Fruit fly (Drosophila melanogaster): ENCODE results near the gene kar.

Gene kar

DNA sequence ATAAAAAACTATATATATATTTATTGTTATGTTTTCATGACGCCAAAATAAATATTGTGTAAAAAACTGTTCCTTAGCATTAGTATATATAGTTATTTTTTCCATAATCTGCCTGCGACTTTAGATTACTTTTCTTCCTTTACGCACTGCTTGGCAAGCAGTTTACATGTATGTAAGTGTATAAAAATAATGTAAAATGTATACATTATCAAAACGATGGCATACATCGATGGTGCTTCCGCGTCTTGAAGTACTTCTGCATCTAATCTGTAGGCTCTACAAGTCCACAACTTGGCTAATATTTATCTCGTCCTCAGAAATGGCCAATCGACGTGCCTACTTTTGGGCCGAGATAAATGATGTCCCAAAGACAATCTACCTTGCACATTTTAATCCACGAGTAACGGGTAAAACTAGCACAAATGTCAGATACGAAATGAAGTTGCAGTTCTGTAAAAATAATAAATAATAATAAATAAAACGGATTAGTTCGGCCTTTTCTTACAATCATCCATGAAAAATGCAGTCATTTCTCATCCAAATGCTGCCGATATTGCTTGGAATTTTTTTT is 51.1 kb downstream of the kar start, which contains the start of gene CG11608 (continued):
- TF ChIP-seq Bgb (GFP tag; IDR thresholded peaks at IDR 0.05; ENCODE audit: partially characterized antibody): peak; percentile 67
- TF ChIP-seq trem (tag; optimal IDR thresholded peaks at IDR 0.05): peak; percentile 2
- TF ChIP-seq Taf1 (GFP tag; IDR thresholded peaks at IDR 0.05): no peak
- no peak for TF ChIP-seq yki (optimal IDR thresholded peaks at IDR 0.05)
- no peak for TF ChIP-seq CG6254 (GFP tag; optimal IDR thresholded peaks at IDR 0.05)
- peak; percentile 79 for TF ChIP-seq CTCF (GFP tag; optimal IDR thresholded peaks at IDR 0.05)
- TF ChIP-seq Opbp (GFP tag; IDR thresholded peaks at IDR 0.05; ENCODE audit: partially characterized antibody): peak; percentile 15; the same call in 1 of the 3 replicates
- no peak for TF ChIP-seq ftz-f1 (GFP tag; optimal IDR thresholded peaks at IDR 0.05)
- no peak for TF ChIP-seq ham (GFP tag; IDR thresholded peaks at IDR 0.05)
- TF ChIP-seq CG8290 (GFP tag; optimal IDR thresholded peaks at IDR 0.05): peak; percentile 91
- TF ChIP-seq CG8290 (tag; optimal IDR thresholded peaks at IDR 0.05): no peak
- peak in 1 of 2 experiments; percentile 42 for TF ChIP-seq Eip74EF (GFP tag; optimal IDR thresholded peaks at IDR 0.05)
- no peak for TF ChIP-seq Bteb2 (GFP tag; optimal IDR thresholded peaks at IDR 0.05)
- TF ChIP-seq usp (GFP tag; optimal IDR thresholded peaks at IDR 0.05): no peak
- TF ChIP-seq CG13624 (GFP tag; optimal IDR thresholded peaks at IDR 0.05): no peak
- TF ChIP-seq jumu (GFP tag; optimal IDR thresholded peaks at IDR 0.05): no peak
- no peak for TF ChIP-seq CG8944 (GFP tag; optimal IDR thresholded peaks at IDR 0.05)
- TF ChIP-seq bsh (GFP tag; optimal IDR thresholded peaks at IDR 0.05): no peak
- no peak for TF ChIP-seq B-H1 (GFP tag; IDR thresholded peaks at IDR 0.05)
- TF ChIP-seq CG13287 (GFP tag; IDR thresholded peaks at IDR 0.05; ENCODE audit: partially characterized antibody): 0 out of 2 replicates have a peak, but pooled peaks have one; percentile 12
- no peak for TF ChIP-seq dati (GFP tag; IDR thresholded peaks at IDR 0.05)
- no peak for TF ChIP-seq CG15696 (tag; optimal IDR thresholded peaks at IDR 0.05)
- TF ChIP-seq CG14710 (tag; optimal IDR thresholded peaks at IDR 0.05): peak; percentile 15
- TF ChIP-seq Dref (GFP tag; IDR thresholded peaks at IDR 0.05): no peak
- peak; percentile 43 for TF ChIP-seq zen (tag; optimal IDR thresholded peaks at IDR 0.05)
- no peak for TF ChIP-seq ara (GFP tag; IDR thresholded peaks at IDR 0.05)
- TF ChIP-seq gcm2 (GFP tag; optimal IDR thresholded peaks at IDR 0.05): no peak
- TF ChIP-seq CG13894 (tag; optimal IDR thresholded peaks at IDR 0.05): no peak
- no peak for TF ChIP-seq Hr3 (GFP tag; optimal IDR thresholded peaks at IDR 0.05)
- no peak for TF ChIP-seq CG17385 (GFP tag; optimal IDR thresholded peaks at IDR 0.05)
- no peak for TF ChIP-seq CG18011 (GFP tag; optimal IDR thresholded peaks at IDR 0.05)
- no peak for TF ChIP-seq Myb (GFP tag; optimal IDR thresholded peaks at IDR 0.05)
- no peak for TF ChIP-seq CG32767 (GFP tag; IDR thresholded peaks at IDR 0.05)
- no peak for TF ChIP-seq HmgZ (tag; optimal IDR thresholded peaks at IDR 0.05)
- TF ChIP-seq Sox102F (GFP tag; optimal IDR thresholded peaks at IDR 0.05): no peak
- no peak for TF ChIP-seq stc (GFP tag; IDR thresholded peaks at IDR 0.05)
- TF ChIP-seq phol (tag; optimal IDR thresholded peaks at IDR 0.05): peak; percentile 2
- TF ChIP-seq pita (GFP tag; optimal IDR thresholded peaks at IDR 0.05): peak; percentile 34
- peak in 1 of 2 experiments; percentile 27 for TF ChIP-seq Dfd (GFP tag; optimal IDR thresholded peaks at IDR 0.05)
- no peak for TF ChIP-seq Lhr (GFP tag; optimal IDR thresholded peaks at IDR 0.05)
- TF ChIP-seq Abd-B (GFP tag; optimal IDR thresholded peaks at IDR 0.05): peak; percentile 46
- TF ChIP-seq CG7745 (tag; optimal IDR thresholded peaks at IDR 0.05): no peak
- no peak for TF ChIP-seq Hr39 (optimal IDR thresholded peaks at IDR 0.05)
- TF ChIP-seq NFAT (GFP tag; IDR thresholded peaks at IDR 0.05): no peak
- TF ChIP-seq eyg (GFP tag; optimal IDR thresholded peaks at IDR 0.05): no peak
- no peak for TF ChIP-seq onecut (GFP tag; IDR thresholded peaks at IDR 0.05)
- no peak for TF ChIP-seq D (optimal IDR thresholded peaks at IDR 0.05)
- TF ChIP-seq D (GFP tag; optimal IDR thresholded peaks at IDR 0.05): no peak
- no peak for TF ChIP-seq salm (tag; optimal IDR thresholded peaks at IDR 0.05)
- TF ChIP-seq CG12236 (GFP tag; optimal IDR thresholded peaks at IDR 0.05): no peak
- no peak for TF ChIP-seq CG17802 (tag; optimal IDR thresholded peaks at IDR 0.05)
- TF ChIP-seq CG1602 (GFP tag; optimal IDR thresholded peaks at IDR 0.05): no peak
- peak; percentile 45 for TF ChIP-seq sens (GFP tag)
